Worm (Caenorhabditis elegans) whole organism, L3 larva: ENCODE data around the gene sec-61.G.
A peak's percentile ranks its signal among the peaks of the same experiment; 100 is the strongest.

Source experiments
- R02D3.7 ChIP-seq: fragments of 150-350 bp; optimal IDR thresholded peaks from 2 replicates; lab custom pipeline; 2014; ENCODE audit warnings: missing biosample characterization, missing genetic modification characterization
- aly-2 ChIP-seq: fragments of 150-350 bp; optimal IDR thresholded peaks from 2 replicates; lab custom pipeline; 2014; ENCODE audit warnings: missing biosample characterization, missing genetic modification characterization
- ama-1 ChIP-seq: fragments of 150-350 bp; optimal IDR thresholded peaks from 2 replicates; lab custom pipeline; 2018
- ceh-28 ChIP-seq: fragments of 150-350 bp; optimal IDR thresholded peaks from 2 replicates; lab custom pipeline; 2014; ENCODE audit warnings: missing biosample characterization, missing genetic modification reagents, missing genetic modification characterization
- ceh-82 ChIP-seq: fragments of 150-350 bp; optimal IDR thresholded peaks from 2 replicates; lab custom pipeline; 2014; ENCODE audit warnings: missing biosample characterization, missing genetic modification characterization
- daf-12 ChIP-seq: fragments of 150-350 bp; optimal IDR thresholded peaks from 2 replicates; lab custom pipeline; 2014; ENCODE audit warnings: missing biosample characterization, missing genetic modification reagents, missing genetic modification characterization
- egl-27 ChIP-seq: sonication (generic microtip); optimal IDR thresholded peaks from 4 replicates; lab custom pipeline; 2017; ENCODE audit warnings: missing biosample characterization, missing genetic modification reagents, missing genetic modification characterization
- egl-5 ChIP-seq: fragments of 150-350 bp; optimal IDR thresholded peaks from 2 replicates; lab custom pipeline; 2017; ENCODE audit warnings: missing biosample characterization, missing genetic modification reagents, missing genetic modification characterization, inconsistent platforms
- elt-1 ChIP-seq: fragments of 150-350 bp; optimal IDR thresholded peaks from 2 replicates; lab custom pipeline; 2014; ENCODE audit warnings: missing biosample characterization, missing genetic modification characterization
- elt-2 ChIP-seq: sonication (generic microtip); optimal IDR thresholded peaks from 2 replicates; lab custom pipeline; 2016; ENCODE audit warnings: missing genetic modification reagents, mild to moderate bottlenecking, missing genetic modification characterization, missing compliant biosample characterization
- fkh-10 ChIP-seq: sonication (generic microtip); optimal IDR thresholded peaks from 2 replicates; lab custom pipeline; 2017; ENCODE audit warnings: missing biosample characterization, missing genetic modification reagents, missing genetic modification characterization
- fkh-2 ChIP-seq: fragments of 150-350 bp; optimal IDR thresholded peaks from 2 replicates; lab custom pipeline; 2014; ENCODE audit warnings: missing biosample characterization, missing genetic modification reagents, missing genetic modification characterization
- fos-1 ChIP-seq: fragments of 150-350 bp; optimal IDR thresholded peaks from 2 replicates; lab custom pipeline; 2014; ENCODE audit warnings: missing biosample characterization, missing genetic modification characterization
- hmg-11 ChIP-seq: sonication (generic microtip); optimal IDR thresholded peaks from 2 replicates; lab custom pipeline; 2016; ENCODE audit warnings: missing genetic modification characterization, missing compliant biosample characterization
- jun-1 ChIP-seq: fragments of 150-350 bp; optimal IDR thresholded peaks from 2 replicates; lab custom pipeline; 2014; ENCODE audit warnings: missing biosample characterization, missing genetic modification reagents, missing genetic modification characterization
- lin-15B ChIP-seq: fragments of 150-350 bp; optimal IDR thresholded peaks from 2 replicates; lab custom pipeline; 2014; ENCODE audit warnings: missing biosample characterization, missing genetic modification characterization
- lin-39 ChIP-seq: fragments of 150-350 bp; optimal IDR thresholded peaks from 2 replicates; lab custom pipeline; 2018; ENCODE audit warnings: missing biosample characterization, missing genetic modification reagents, missing genetic modification characterization
- mdl-1 ChIP-seq: fragments of 150-350 bp; optimal IDR thresholded peaks from 2 replicates; lab custom pipeline; 2014; ENCODE audit warnings: missing biosample characterization, missing genetic modification characterization
- mml-1 ChIP-seq: fragments of 150-350 bp; sonication (generic microtip); optimal IDR thresholded peaks from 3 replicates; lab custom pipeline; 2014; ENCODE audit warnings: missing biosample characterization, missing genetic modification characterization
- nfya-1 ChIP-seq: sonication (generic microtip); optimal IDR thresholded peaks from 2 replicates; lab custom pipeline; 2017; ENCODE audit warnings: missing genetic modification characterization, mild to moderate bottlenecking, missing compliant biosample characterization, antibody characterized with exemption, moderate library complexity; ENCODE audit not compliant: insufficient read depth
- nhr-11 ChIP-seq: fragments of 150-350 bp; optimal IDR thresholded peaks from 2 replicates; lab custom pipeline; 2014; ENCODE audit warnings: missing biosample characterization, missing genetic modification characterization
- nhr-12 ChIP-seq: fragments of 150-350 bp; optimal IDR thresholded peaks from 2 replicates; lab custom pipeline; 2014; ENCODE audit warnings: missing biosample characterization, missing genetic modification characterization
- nhr-25 ChIP-seq: sonication (generic microtip); optimal IDR thresholded peaks from 2 replicates; lab custom pipeline; 2017; ENCODE audit warnings: missing biosample characterization, missing genetic modification characterization
- nhr-67 ChIP-seq: fragments of 150-350 bp; optimal IDR thresholded peaks from 2 replicates; lab custom pipeline; 2014; ENCODE audit warnings: missing biosample characterization, missing genetic modification characterization
- pha-4 ChIP-seq: fragments of 150-350 bp; optimal IDR thresholded peaks from 2 replicates; lab custom pipeline; 2014; ENCODE audit warnings: missing biosample characterization, missing genetic modification reagents, missing genetic modification characterization
- pqm-1 ChIP-seq: fragments of 150-350 bp; optimal IDR thresholded peaks from 2 replicates; lab custom pipeline; 2017; ENCODE audit warnings: missing biosample characterization, missing genetic modification characterization, inconsistent platforms
- sea-2 ChIP-seq: fragments of 150-350 bp; sonication (generic microtip); optimal IDR thresholded peaks from 4 replicates; lab custom pipeline; 2014; ENCODE audit warnings: missing biosample characterization, missing genetic modification reagents, missing genetic modification characterization
- snpc-4 ChIP-seq: fragments of 150-350 bp; optimal IDR thresholded peaks from 2 replicates; lab custom pipeline; 2014; ENCODE audit warnings: missing biosample characterization, missing genetic modification characterization
- unc-39 ChIP-seq: sonication (generic microtip); optimal IDR thresholded peaks from 4 replicates; lab custom pipeline; 2017; ENCODE audit warnings: missing biosample characterization, missing genetic modification characterization
- unc-62 ChIP-seq: fragments of 150-350 bp; sonication (generic microtip); optimal IDR thresholded peaks from 4 replicates; lab custom pipeline; 2014; ENCODE audit warnings: missing biosample characterization, missing genetic modification reagents, missing genetic modification characterization
- zag-1 ChIP-seq: fragments of 150-350 bp; optimal IDR thresholded peaks from 2 replicates; lab custom pipeline; 2014; ENCODE audit warnings: missing biosample characterization, missing genetic modification characterization

sec-61.G gene

ce11 chrV:10856901-10857637 lies 39.9 kb downstream of the sec-61.G start:
- TF ChIP-seq nhr-25: peak; percentile 10
- peak; percentile 49 for TF ChIP-seq lin-39 (tag; lab: Kevin White, UChicago)
- peak; percentile 23 for TF ChIP-seq fkh-10 (GFP tag; lab: Kevin White, UChicago)
- TF ChIP-seq ama-1 (lab: Kevin White, UChicago): peak; percentile 47
- TF ChIP-seq pha-4 (tag; lab: Kevin White, UChicago): peak; percentile 78
- TF ChIP-seq daf-12 (tag; lab: Kevin White, UChicago): no peak
- peak; percentile 64 for TF ChIP-seq nhr-11 (tag; lab: Kevin White, UChicago)
- no peak for TF ChIP-seq aly-2 (tag; lab: Kevin White, UChicago)
- peak; percentile 42 for TF ChIP-seq elt-2
- peak; percentile 58 for TF ChIP-seq pqm-1 (tag; lab: Kevin White, UChicago)
- peak; percentile 10 for TF ChIP-seq jun-1 (tag; lab: Kevin White, UChicago)
- no peak for TF ChIP-seq fos-1 (tag; lab: Kevin White, UChicago)
- TF ChIP-seq nfya-1 (tag; lab: Kevin White, UChicago): peak; percentile 15

- peak; percentile 94 for TF ChIP-seq pqm-1 (tag; lab: Kevin White, UChicago)
- TF ChIP-seq elt-2: peak; percentile 91
- no peak for TF ChIP-seq fkh-2 (tag; lab: Kevin White, UChicago)
- TF ChIP-seq nfya-1 (tag; lab: Kevin White, UChicago): peak; percentile 1
- TF ChIP-seq snpc-4 (tag; lab: Kevin White, UChicago): no peak
- peak; percentile 68 for TF ChIP-seq jun-1 (tag; lab: Kevin White, UChicago)
- TF ChIP-seq egl-27 (tag; lab: Kevin White, UChicago): peak; percentile 35
- TF ChIP-seq mml-1 (tag; lab: Kevin White, UChicago): no peak
- peak; percentile 26 for TF ChIP-seq pha-4 (tag; lab: Kevin White, UChicago)
- TF ChIP-seq ceh-82 (tag; lab: Kevin White, UChicago): no peak
- TF ChIP-seq aly-2 (tag; lab: Kevin White, UChicago): no peak
These were observed 41.6 kb downstream of the sec-61.G start for ce11 chrV:10855363-10855762.

ce11 chrV:10854197-10854596 lies 42.7 kb downstream of the sec-61.G start:
- TF ChIP-seq ama-1 (lab: Kevin White, UChicago) (no peak), unc-62 (GFP tag; lab: Kevin White, UChicago) (no peak), mdl-1 (tag; lab: Kevin White, UChicago) (no peak), elt-1 (tag; lab: Kevin White, UChicago) (no peak), nfya-1 (tag; lab: Kevin White, UChicago) (no peak), ceh-28 (no peak), nhr-67 (tag; lab: Kevin White, UChicago) (no peak), fos-1 (tag; lab: Kevin White, UChicago) (no peak), nhr-12 (tag; lab: Kevin White, UChicago) (no peak), lin-15B (tag; lab: Kevin White, UChicago) (no peak), hmg-11 (tag; lab: Kevin White, UChicago) (no peak), R02D3.7 (tag; lab: Kevin White, UChicago) (no peak), fkh-10 (GFP tag; lab: Kevin White, UChicago) (no peak), egl-5 (no peak), egl-27 (tag; lab: Kevin White, UChicago) (no peak), zag-1 (no peak), snpc-4 (tag; lab: Kevin White, UChicago) (no peak), jun-1 (tag; lab: Kevin White, UChicago) (no peak)

ce11 chrV:10846893-10847292 lies 50.0 kb downstream of the sec-61.G start, which contains the start of gene C29A12.6:
C29A12.6 (plus strand) TSS chrV:10847193.
- TF ChIP-seq unc-62 (GFP tag; lab: Kevin White, UChicago) (no peak), fkh-2 (tag; lab: Kevin White, UChicago) (no peak), mml-1 (tag; lab: Kevin White, UChicago) (no peak), daf-12 (tag; lab: Kevin White, UChicago) (no peak), snpc-4 (tag; lab: Kevin White, UChicago) (no peak), unc-39 (no peak), jun-1 (tag; lab: Kevin White, UChicago) (no peak), fos-1 (tag; lab: Kevin White, UChicago) (no peak), lin-39 (tag; lab: Kevin White, UChicago) (no peak), egl-27 (tag; lab: Kevin White, UChicago) (no peak), mdl-1 (tag; lab: Kevin White, UChicago) (no peak), sea-2 (GFP tag; lab: Kevin White, UChicago) (no peak)
